Worm (Caenorhabditis elegans) whole organism, L1 larva: ENCODE measurements around the gene R02E4.3.

Experiments
- C04F5.9 ChIP-seq: sonication (generic microtip); optimal IDR thresholded peaks from 2 replicates; lab custom pipeline; 2016; ENCODE audit warnings: missing genetic modification characterization, missing compliant biosample characterization
- C16A3.4 ChIP-seq: fragments of 150-350 bp; optimal IDR thresholded peaks from 2 replicates; lab custom pipeline; 2014; ENCODE audit warnings: missing biosample characterization, missing genetic modification characterization
- Y116A8C.19 ChIP-seq: sonication (generic microtip); optimal IDR thresholded peaks from 2 replicates; lab custom pipeline; 2016; ENCODE audit warnings: missing compliant biosample characterization, missing genetic modification characterization, borderline replicate concordance
- aha-1 ChIP-seq: fragments of 150-350 bp; optimal IDR thresholded peaks from 2 replicates; lab custom pipeline; 2014; ENCODE audit warnings: missing biosample characterization, missing genetic modification characterization
- alr-1 ChIP-seq: fragments of 200-800 bp; sonication (Bioruptor generic); optimal IDR thresholded peaks from 2 replicates; lab custom pipeline; 2018; ENCODE audit warnings: borderline replicate concordance, mild to moderate bottlenecking, missing genetic modification characterization, missing compliant biosample characterization
- ama-1 ChIP-seq: fragments of 150-350 bp; optimal IDR thresholded peaks from 2 replicates; lab custom pipeline; 2014
- blmp-1 ChIP-seq: fragments of 150-350 bp; optimal IDR thresholded peaks from 2 replicates; lab custom pipeline; 2014; ENCODE audit warnings: missing biosample characterization, missing genetic modification characterization
- ceh-63 ChIP-seq: fragments of 200-800 bp; sonication (Bioruptor generic); optimal IDR thresholded peaks from 2 replicates; lab custom pipeline; 2018; ENCODE audit warnings: mild to moderate bottlenecking, missing genetic modification characterization, missing compliant biosample characterization
- ceh-82 ChIP-seq, 3 experiments: fragments of 150-350 bp in 1 of 3; sonication (generic microtip) in 2 of 3; optimal IDR thresholded peaks; 2 replicates each; lab custom pipeline; 2014 to 2017; ENCODE audit warnings: missing biosample characterization in 3 of 3, missing genetic modification characterization in 3 of 3
- ceh-88 ChIP-seq: fragments of 200-800 bp; sonication (Bioruptor generic); IDR thresholded peaks from 2 replicates; pipeline ENCODE4 v1.3.6; 2022; ENCODE audit warnings: missing genetic modification characterization, missing compliant biosample characterization
- ceh-90 ChIP-seq: sonication (generic microtip); optimal IDR thresholded peaks from 2 replicates; lab custom pipeline; 2016; ENCODE audit warnings: missing genetic modification characterization, missing compliant biosample characterization
- ces-1 ChIP-seq: fragments of 150-350 bp; optimal IDR thresholded peaks from 2 replicates; lab custom pipeline; 2014; ENCODE audit warnings: missing biosample characterization, missing genetic modification reagents, missing genetic modification characterization
- dpl-1 ChIP-seq, 3 experiments: fragments of 150-350 bp in 2 of 3; sonication (generic microtip) in 1 of 3; optimal IDR thresholded peaks; 2 replicates each; lab custom pipeline; 2014 to 2017; ENCODE audit warnings: missing biosample characterization in 3 of 3, missing genetic modification characterization in 3 of 3, missing genetic modification reagents in 3 of 3
- dsc-1 ChIP-seq: sonication (generic microtip); optimal IDR thresholded peaks from 2 replicates; lab custom pipeline; 2016; ENCODE audit warnings: mild to moderate bottlenecking, missing genetic modification characterization, missing compliant biosample characterization
- efl-1 ChIP-seq, 4 experiments: fragments of 150-350 bp; optimal IDR thresholded peaks in 3 of 4; peaks in 1 of 4; 1 replicate in 1 of 4; 2 replicates in 3 of 4; lab custom pipeline; 2014; ENCODE audit warnings: missing biosample characterization in 2 of 4, missing genetic modification characterization in 2 of 4, missing genetic modification reagents in 2 of 4
- egl-13 ChIP-seq: sonication (generic microtip); optimal IDR thresholded peaks from 2 replicates; lab custom pipeline; 2016; ENCODE audit warnings: missing genotype, missing genetic modification reagents, missing genetic modification characterization, missing compliant biosample characterization
- elt-3 ChIP-seq, 6 experiments: fragments of 150-350 bp in 1 of 6; sonication (generic microtip); optimal IDR thresholded peaks; 2 replicates each; lab custom pipeline; 2017 to 2018; ENCODE audit warnings: missing biosample characterization in 6 of 6, missing genetic modification characterization in 6 of 6, inconsistent platforms in 1 of 6
- fkh-10 ChIP-seq: sonication (generic microtip); optimal IDR thresholded peaks from 2 replicates; lab custom pipeline; 2017; ENCODE audit warnings: missing biosample characterization, missing genetic modification reagents, missing genetic modification characterization
- fkh-8 ChIP-seq: sonication (generic microtip); optimal IDR thresholded peaks from 2 replicates; lab custom pipeline; 2016; ENCODE audit warnings: mild to moderate bottlenecking, missing genetic modification characterization, missing compliant biosample characterization
- grh-1 ChIP-seq: fragments of 200-800 bp; sonication (Bioruptor generic); IDR thresholded peaks from 2 replicates; pipeline ENCODE4 v1.3.6; 2022; ENCODE audit warnings: missing genetic modification reagents, missing genetic modification characterization, missing compliant biosample characterization
- hlh-4 ChIP-seq: sonication (generic microtip); optimal IDR thresholded peaks from 2 replicates; lab custom pipeline; 2016; ENCODE audit warnings: mild to moderate bottlenecking, missing genetic modification characterization, missing compliant biosample characterization
- isw-1 ChIP-seq: fragments of 200-800 bp; sonication (Bioruptor generic); IDR thresholded peaks from 2 replicates; pipeline ENCODE4 v1.3.6; 2022; ENCODE audit warnings: missing genetic modification characterization, missing compliant biosample characterization
- jun-1 ChIP-seq: fragments of 150-350 bp; optimal IDR thresholded peaks from 2 replicates; lab custom pipeline; 2014; ENCODE audit warnings: missing biosample characterization, missing genetic modification reagents, missing genetic modification characterization
- lin-13 ChIP-seq: fragments of 150-350 bp; optimal IDR thresholded peaks from 2 replicates; lab custom pipeline; 2014; ENCODE audit warnings: missing biosample characterization, missing genetic modification reagents, missing genetic modification characterization
- lin-14 ChIP-seq: fragments of 200-800 bp; sonication (Bioruptor generic); optimal IDR thresholded peaks from 2 replicates; lab custom pipeline; 2018; ENCODE audit warnings: mild to moderate bottlenecking, missing genetic modification characterization, moderate library complexity, missing compliant biosample characterization
- lin-35 ChIP-seq, 2 experiments: fragments of 150-350 bp; optimal IDR thresholded peaks; 2 replicates each; lab custom pipeline; 2014; ENCODE audit warnings: missing biosample characterization in 2 of 2, missing genetic modification characterization in 2 of 2, missing genetic modification reagents in 2 of 2
- lin-39 ChIP-seq: fragments of 150-350 bp; optimal IDR thresholded peaks from 2 replicates; lab custom pipeline; 2014; ENCODE audit warnings: missing biosample characterization, missing genetic modification reagents, missing genetic modification characterization
- lir-3 ChIP-seq: sonication (generic microtip); optimal IDR thresholded peaks from 2 replicates; lab custom pipeline; 2016; ENCODE audit warnings: mild to moderate bottlenecking, missing genetic modification characterization, moderate library complexity, missing compliant biosample characterization; ENCODE audit not compliant: poor library complexity
- mdl-1 ChIP-seq, 2 experiments: fragments of 150-350 bp; optimal IDR thresholded peaks; 2 replicates each; lab custom pipeline; 2014 to 2017; ENCODE audit warnings: missing biosample characterization in 2 of 2, missing genetic modification characterization in 2 of 2, inconsistent platforms in 1 of 2
- mef-2 ChIP-seq: fragments of 150-350 bp; optimal IDR thresholded peaks from 2 replicates; lab custom pipeline; 2014; ENCODE audit warnings: missing biosample characterization, missing genetic modification characterization
- nhr-12 ChIP-seq: sonication (generic microtip); optimal IDR thresholded peaks from 2 replicates; lab custom pipeline; 2017; ENCODE audit warnings: missing biosample characterization, missing genetic modification characterization
- nhr-20 ChIP-seq: sonication (generic microtip); optimal IDR thresholded peaks from 2 replicates; lab custom pipeline; 2016; ENCODE audit warnings: mild to moderate bottlenecking, missing genetic modification characterization, missing compliant biosample characterization
- nhr-28 ChIP-seq: fragments of 150-350 bp; optimal IDR thresholded peaks from 2 replicates; lab custom pipeline; 2014; ENCODE audit warnings: missing biosample characterization, missing genetic modification characterization
- nhr-47 ChIP-seq: sonication (generic microtip); optimal IDR thresholded peaks from 2 replicates; lab custom pipeline; 2016; ENCODE audit warnings: mild to moderate bottlenecking, missing genetic modification characterization, moderate library complexity, missing compliant biosample characterization
- nhr-84 ChIP-seq: sonication (generic microtip); optimal IDR thresholded peaks from 2 replicates; lab custom pipeline; 2017; ENCODE audit warnings: missing biosample characterization, missing genetic modification characterization
- nhr-85 ChIP-seq: sonication (generic microtip); peaks from one replicate; lab custom pipeline; 2016; ENCODE audit warnings: missing genetic modification characterization, inconsistent platforms, missing compliant biosample characterization
- pag-3 ChIP-seq: sonication (generic microtip); optimal IDR thresholded peaks from 2 replicates; lab custom pipeline; 2017; ENCODE audit warnings: missing genetic modification characterization, mild to moderate bottlenecking, missing compliant biosample characterization, antibody characterized with exemption, borderline replicate concordance; ENCODE audit not compliant: insufficient read depth
- pax-3 ChIP-seq: fragments of 200-800 bp; sonication (Bioruptor generic); optimal IDR thresholded peaks from 2 replicates; lab custom pipeline; 2018; ENCODE audit warnings: mild to moderate bottlenecking, missing genetic modification characterization, moderate library complexity, missing compliant biosample characterization
- skn-1 ChIP-seq: fragments of 150-350 bp; optimal IDR thresholded peaks from 2 replicates; lab custom pipeline; 2014; ENCODE audit warnings: missing biosample characterization, missing genetic modification characterization
- sptf-1 ChIP-seq: fragments of 150-350 bp; optimal IDR thresholded peaks from 2 replicates; lab custom pipeline; 2014; ENCODE audit warnings: missing biosample characterization, missing genetic modification characterization
- sup-37 ChIP-seq: fragments of 200-800 bp; sonication (Bioruptor generic); optimal IDR thresholded peaks from 2 replicates; lab custom pipeline; 2018; ENCODE audit warnings: mild to moderate bottlenecking, missing genetic modification characterization, missing compliant biosample characterization
- tbx-2 ChIP-seq: sonication (generic microtip); optimal IDR thresholded peaks from 2 replicates; lab custom pipeline; 2016; ENCODE audit warnings: missing genetic modification characterization, missing compliant biosample characterization
- unc-130 ChIP-seq: fragments of 150-350 bp; optimal IDR thresholded peaks from 2 replicates; lab custom pipeline; 2017; ENCODE audit warnings: missing biosample characterization, missing genetic modification characterization, inconsistent platforms
- unc-62 ChIP-seq: fragments of 150-350 bp; optimal IDR thresholded peaks from 2 replicates; lab custom pipeline; 2014; ENCODE audit warnings: missing biosample characterization, missing genetic modification reagents, missing genetic modification characterization
- unc-86 ChIP-seq: sonication (generic microtip); optimal IDR thresholded peaks from 2 replicates; lab custom pipeline; 2016; ENCODE audit warnings: missing genetic modification characterization, missing compliant biosample characterization
- vab-15 ChIP-seq: sonication (generic microtip); optimal IDR thresholded peaks from 2 replicates; lab custom pipeline; 2017; ENCODE audit warnings: missing genotype, mild to moderate bottlenecking, missing genetic modification characterization, missing compliant biosample characterization
- zip-4 ChIP-seq: fragments of 200-800 bp; sonication (Bioruptor generic); optimal IDR thresholded peaks from 2 replicates; lab custom pipeline; 2018; ENCODE audit warnings: mild to moderate bottlenecking, missing genetic modification characterization, moderate library complexity, missing compliant biosample characterization
- ztf-11 ChIP-seq, 2 experiments: sonication (generic microtip); optimal IDR thresholded peaks; 2 replicates each; lab custom pipeline; 2016 to 2017; ENCODE audit warnings: missing genetic modification characterization in 2 of 2, missing biosample characterization in 1 of 2, missing compliant biosample characterization in 1 of 2

R02E4.3 gene

DNA sequence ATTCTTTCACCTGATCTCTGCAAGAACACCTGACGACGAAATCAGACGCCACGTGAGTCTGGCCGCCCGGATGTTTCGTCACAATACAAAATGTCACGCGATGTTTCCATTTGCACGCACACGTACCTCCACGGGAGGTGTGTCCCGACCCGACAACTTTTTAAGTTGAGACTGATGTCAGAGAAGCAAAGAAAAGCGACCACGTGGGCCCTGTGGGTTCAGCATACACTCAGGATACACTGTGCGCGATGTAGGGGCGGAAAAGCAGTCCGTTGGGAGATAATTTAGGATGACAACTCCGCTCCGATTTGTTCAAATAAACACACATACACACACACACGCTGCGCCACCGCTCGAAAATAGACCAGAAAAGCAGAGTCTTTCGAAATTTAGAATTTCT, 40.3 kb upstream of the R02E4.3 start (continued):
- TF ChIP-seq dsc-1 (tag; lab: Kevin White, UChicago) = peak; percentile 9
- TF ChIP-seq jun-1 (tag; lab: Kevin White, UChicago) = peak; percentile 53
- TF ChIP-seq lin-13 (GFP tag; lab: Kevin White, UChicago) = peak; percentile 31
- TF ChIP-seq vab-15 (tag; lab: Kevin White, UChicago) = no peak
- no peak for TF ChIP-seq ceh-63 (GFP tag; lab: Kevin White, UChicago)
- no peak for TF ChIP-seq Y116A8C.19 (tag; lab: Kevin White, UChicago)
- peak; percentile 76 for TF ChIP-seq pax-3 (tag; lab: Kevin White, UChicago)

DNA sequence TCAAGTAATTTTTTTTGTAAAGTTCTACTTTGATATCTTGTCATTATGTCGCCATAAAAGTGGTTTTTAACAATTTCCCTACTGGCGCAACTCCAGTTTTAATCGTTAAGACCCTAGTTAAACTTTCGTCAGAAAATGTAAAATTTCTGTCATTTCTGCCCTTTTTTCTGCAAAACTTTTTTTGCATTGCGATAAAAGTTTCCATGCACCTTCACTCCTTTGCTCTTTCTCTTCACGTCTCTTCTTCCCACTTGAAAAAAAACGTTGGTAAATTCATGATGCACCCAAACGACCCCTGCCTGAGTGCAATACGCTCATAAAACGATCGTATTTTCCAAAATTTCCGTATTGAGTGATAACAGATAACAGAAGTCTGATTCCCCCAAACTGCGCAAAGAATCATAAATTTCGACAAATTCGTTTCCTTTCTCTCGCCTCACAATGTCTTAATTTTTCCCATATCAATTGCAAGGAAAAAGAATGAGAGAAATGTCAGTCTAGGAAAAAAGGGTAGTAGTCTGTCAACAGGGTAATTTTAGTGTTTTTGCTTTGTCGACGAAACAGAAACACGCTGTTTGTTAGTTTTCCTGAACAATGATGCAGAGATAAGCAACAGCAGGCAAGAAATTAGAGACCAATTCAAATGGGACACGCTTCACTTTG, 39.0 kb upstream of the R02E4.3 start:
- no peak for TF ChIP-seq hlh-4 (tag; lab: Kevin White, UChicago)
- no peak for TF ChIP-seq ceh-90 (tag; lab: Kevin White, UChicago)
- peak; percentile 84 for TF ChIP-seq blmp-1 (tag; lab: Kevin White, UChicago)
- TF ChIP-seq sup-37 (GFP tag; lab: Kevin White, UChicago) = no peak
- TF ChIP-seq lin-13 (GFP tag; lab: Kevin White, UChicago) = peak; percentile 18
- TF ChIP-seq ces-1 (GFP tag; lab: Kevin White, UChicago) = no peak
- no peak for TF ChIP-seq lir-3
- TF ChIP-seq unc-62 (GFP tag; lab: Kevin White, UChicago) = no peak
- TF ChIP-seq unc-130 (tag; lab: Kevin White, UChicago) = no peak
- TF ChIP-seq nhr-20 (tag; lab: Kevin White, UChicago) = peak; percentile 73
- no peak for TF ChIP-seq ztf-11 (tag; optimal IDR thresholded peaks at IDR 0.05; lab: Kevin White, UChicago)
- no peak for TF ChIP-seq fkh-10
- TF ChIP-seq lin-39 (tag; lab: Kevin White, UChicago) = no peak
- no peak for TF ChIP-seq nhr-12
- peak; percentile 37 for TF ChIP-seq nhr-47 (tag; lab: Kevin White, UChicago)
- TF ChIP-seq fkh-8 (tag; lab: Kevin White, UChicago) = no peak
- TF ChIP-seq sptf-1 (tag; lab: Kevin White, UChicago) = no peak
- TF ChIP-seq isw-1 (GFP tag; lab: Robert Waterston, UW) = no peak
- TF ChIP-seq alr-1 (tag; lab: Kevin White, UChicago) = no peak
- TF ChIP-seq lin-35 (GFP tag; optimal IDR thresholded peaks at IDR 0.05; lab: Kevin White, UChicago) = peak in 1 of 2 experiments; percentile 18
- TF ChIP-seq skn-1 (tag; lab: Kevin White, UChicago) = no peak
- peak; percentile 70 for TF ChIP-seq lin-14 (GFP tag; lab: Kevin White, UChicago)
- no peak for TF ChIP-seq ceh-88 (GFP tag; lab: Robert Waterston, UW)
- peak in 5 of 6 experiments; percentile 72 to 94 (median 82) for TF ChIP-seq elt-3 (tag; optimal IDR thresholded peaks at IDR 0.05; lab: Kevin White, UChicago)
- no peak for TF ChIP-seq mef-2 (tag; lab: Kevin White, UChicago)
- TF ChIP-seq ama-1 (lab: Kevin White, UChicago) = no peak
- TF ChIP-seq vab-15 (tag; lab: Kevin White, UChicago) = no peak
- TF ChIP-seq ceh-82 (tag; optimal IDR thresholded peaks at IDR 0.05; lab: Kevin White, UChicago) = no peak
- no peak for TF ChIP-seq grh-1
- TF ChIP-seq nhr-84 = no peak
- no peak for TF ChIP-seq efl-1 (optimal IDR thresholded peaks at IDR 0.05; lab: Kevin White, UChicago)
- peak in 1 of 2 experiments; percentile 52 for TF ChIP-seq efl-1 (GFP tag; optimal IDR thresholded peaks at IDR 0.05 in 1 of 2; lab: Kevin White, UChicago)
- peak in 1 of 2 experiments; percentile 62 for TF ChIP-seq mdl-1 (tag; optimal IDR thresholded peaks at IDR 0.05; lab: Kevin White, UChicago)
- TF ChIP-seq C04F5.9 (tag; lab: Kevin White, UChicago) = no peak
- no peak for TF ChIP-seq jun-1 (tag; lab: Kevin White, UChicago)
- TF ChIP-seq C16A3.4 (tag; lab: Kevin White, UChicago) = peak; percentile 18
- TF ChIP-seq zip-4 = no peak
- no peak for TF ChIP-seq aha-1 (tag; lab: Kevin White, UChicago)
- TF ChIP-seq tbx-2 (tag; lab: Kevin White, UChicago) = peak; percentile 37
- TF ChIP-seq egl-13 (tag; lab: Kevin White, UChicago) = no peak
- no peak for TF ChIP-seq pag-3
- TF ChIP-seq unc-86 (tag; lab: Kevin White, UChicago) = no peak
- no peak for TF ChIP-seq ceh-63 (GFP tag; lab: Kevin White, UChicago)
- no peak for TF ChIP-seq nhr-28 (tag; lab: Kevin White, UChicago)
- no peak for TF ChIP-seq pax-3 (tag; lab: Kevin White, UChicago)
- peak; percentile 92 for TF ChIP-seq nhr-85 (tag; lab: Kevin White, UChicago)
- TF ChIP-seq dpl-1 (GFP tag; optimal IDR thresholded peaks at IDR 0.05; lab: Kevin White, UChicago) = no peak
